Fruit fly (Drosophila melanogaster) whole organism, embryonic: Measurements from ENCODE around the gene Kyat.

Experiments
- Abd-B ChIP-seq: fragments of 200-800 bp; sonication (Bioruptor generic); optimal IDR thresholded peaks from 2 replicates; lab custom pipeline; 2018; ENCODE audit warnings: missing biosample characterization, mild to moderate bottlenecking, missing genetic modification characterization, moderate library complexity
- Antp ChIP-seq: fragments of 200-800 bp; sonication (Bioruptor generic); optimal IDR thresholded peaks from 3 replicates; lab custom pipeline; 2016; ENCODE audit warnings: missing biosample characterization, missing genetic modification characterization
- B-H1 ChIP-seq: fragments of 200-800 bp; sonication (Bioruptor generic); IDR thresholded peaks from 3 replicates; pipeline ENCODE4 v1.3.6; 2022; ENCODE audit warnings: missing biosample characterization, missing genetic modification characterization
- B-H2 ChIP-seq: fragments of 200-800 bp; sonication (Bioruptor generic); optimal IDR thresholded peaks from 2 replicates; lab custom pipeline; 2018; ENCODE audit warnings: missing biosample characterization, mild to moderate bottlenecking, missing genetic modification characterization
- Blimp-1 ChIP-seq: fragments of 200-800 bp; sonication (Bioruptor generic); optimal IDR thresholded peaks from 3 replicates; lab custom pipeline; 2018; ENCODE audit warnings: missing biosample characterization, missing genetic modification characterization, mild to moderate bottlenecking, moderate library complexity, missing genetic modification reagents
- CG1024 ChIP-seq: fragments of 200-800 bp; sonication (Bioruptor generic); IDR thresholded peaks from 2 replicates; pipeline ENCODE4 v1.3.6; 2022; ENCODE audit warnings: missing biosample characterization, missing genetic modification characterization
- CG12071 ChIP-seq: fragments of 200-800 bp; sonication (Bioruptor generic); optimal IDR thresholded peaks from 3 replicates; lab custom pipeline; 2018; ENCODE audit warnings: missing biosample characterization, mild to moderate bottlenecking, missing genetic modification characterization
- CG12744 ChIP-seq: fragments of 200-800 bp; sonication (Bioruptor generic); optimal IDR thresholded peaks from 2 replicates; lab custom pipeline; 2016; ENCODE audit warnings: missing biosample characterization, missing genetic modification characterization
- CG1602 ChIP-seq: fragments of 200-800 bp; sonication (Bioruptor generic); optimal IDR thresholded peaks from 3 replicates; lab custom pipeline; 2016; ENCODE audit warnings: missing biosample characterization, missing genetic modification characterization
- CG16815 ChIP-seq: fragments of 200-800 bp; sonication (Bioruptor generic); optimal IDR thresholded peaks from 3 replicates; lab custom pipeline; 2017; ENCODE audit warnings: missing biosample characterization, mild to moderate bottlenecking, missing genetic modification characterization
- CG17361 ChIP-seq: fragments of 200-800 bp; sonication (Bioruptor generic); IDR thresholded peaks from 3 replicates; pipeline ENCODE4 v1.3.6; 2022; ENCODE audit warnings: missing biosample characterization, missing genetic modification characterization
- CG31224 ChIP-seq: fragments of 200-800 bp; sonication (Bioruptor generic); IDR thresholded peaks from 2 replicates; pipeline ENCODE4 v1.3.6; 2022; ENCODE audit warnings: missing biosample characterization, missing genetic modification characterization
- CG32767 ChIP-seq: fragments of 200-800 bp; sonication (Bioruptor generic); IDR thresholded peaks from 2 replicates; pipeline ENCODE4 v1.3.6; 2022; ENCODE audit warnings: missing biosample characterization, missing genetic modification characterization
- CG3407 ChIP-seq: fragments of 200-800 bp; sonication (Bioruptor generic); optimal IDR thresholded peaks from 2 replicates; lab custom pipeline; 2018; ENCODE audit warnings: missing biosample characterization, mild to moderate bottlenecking, missing genetic modification characterization
- CG3847 ChIP-seq: fragments of 200-800 bp; sonication (Bioruptor generic); IDR thresholded peaks from 2 replicates; pipeline ENCODE4 v1.3.6; 2022; ENCODE audit warnings: missing biosample characterization, missing genetic modification characterization
- CG3995 ChIP-seq: fragments of 200-800 bp; sonication (Bioruptor generic); optimal IDR thresholded peaks from 3 replicates; lab custom pipeline; 2016; ENCODE audit warnings: missing biosample characterization, missing genetic modification characterization
- CG6175 ChIP-seq: fragments of 200-800 bp; sonication (Bioruptor generic); IDR thresholded peaks from 3 replicates; pipeline ENCODE4 v1.3.6; 2022; ENCODE audit warnings: missing biosample characterization, missing genetic modification characterization
- CG7786 ChIP-seq: fragments of 200-800 bp; sonication (Bioruptor generic); optimal IDR thresholded peaks from 2 replicates; lab custom pipeline; 2016; ENCODE audit warnings: missing biosample characterization, missing genetic modification characterization
- CG7963 ChIP-seq: fragments of 200-800 bp; sonication (Bioruptor generic); IDR thresholded peaks from 3 replicates; pipeline ENCODE4 v1.3.6; 2022; ENCODE audit warnings: missing biosample characterization, missing genetic modification characterization; ENCODE audit not compliant: partially characterized antibody
- CG8290 ChIP-seq, 3 experiments: fragments of 200-800 bp; sonication (Bioruptor generic); optimal IDR thresholded peaks; 2 replicates each; lab custom pipeline; 2016 to 2019; ENCODE audit warnings: missing biosample characterization in 3 of 3, missing genetic modification characterization in 3 of 3, mild to moderate bottlenecking in 2 of 3, moderate library complexity in 1 of 3
- CG9215 ChIP-seq: fragments of 200-800 bp; sonication (Bioruptor generic); IDR thresholded peaks from 2 replicates; pipeline ENCODE4 v1.3.6; 2022; ENCODE audit warnings: missing biosample characterization, missing genetic modification characterization
- CG9437 ChIP-seq: fragments of 200-800 bp; sonication (Bioruptor generic); optimal IDR thresholded peaks from 2 replicates; lab custom pipeline; 2018; ENCODE audit warnings: missing biosample characterization, mild to moderate bottlenecking, missing genetic modification characterization
- CG9609 ChIP-seq: fragments of 200-800 bp; sonication (Bioruptor generic); optimal IDR thresholded peaks from 3 replicates; lab custom pipeline; 2016; ENCODE audit warnings: missing biosample characterization, missing genetic modification characterization
- CG9876 ChIP-seq: fragments of 200-800 bp; sonication (Bioruptor generic); optimal IDR thresholded peaks from 2 replicates; lab custom pipeline; 2016; ENCODE audit warnings: missing biosample characterization, missing genetic modification characterization
- CHES-1-like ChIP-seq: fragments of 200-800 bp; sonication (Bioruptor generic); optimal IDR thresholded peaks from 2 replicates; lab custom pipeline; 2016; ENCODE audit warnings: missing biosample characterization, missing genetic modification characterization
- D19A ChIP-seq: fragments of 200-800 bp; optimal IDR thresholded peaks from 3 replicates; lab custom pipeline; 2019; ENCODE audit warnings: missing biosample characterization, mild to moderate bottlenecking, missing genetic modification characterization, moderate library complexity
- D19B ChIP-seq: fragments of 200-800 bp; sonication (Bioruptor generic); optimal IDR thresholded peaks from 2 replicates; lab custom pipeline; 2017; ENCODE audit warnings: missing biosample characterization, mild to moderate bottlenecking, missing genetic modification characterization
- Dll ChIP-seq: fragments of 200-800 bp; sonication (Bioruptor generic); IDR thresholded peaks from 4 replicates; pipeline ENCODE4 v1.3.6; 2022; ENCODE audit warnings: missing biosample characterization, missing genetic modification characterization; ENCODE audit not compliant: partially characterized antibody
- Drgx ChIP-seq: fragments of 200-800 bp; sonication (Bioruptor generic); IDR thresholded peaks from 2 replicates; pipeline ENCODE4 v1.3.6; 2022; ENCODE audit warnings: missing biosample characterization, missing genetic modification characterization
- Gug ChIP-seq: fragments of 200-800 bp; sonication (Bioruptor generic); IDR thresholded peaks from 4 replicates; pipeline ENCODE4 v1.3.6; 2022; ENCODE audit warnings: missing biosample characterization, missing genetic modification characterization
- Nf-YB ChIP-seq: fragments of 200-800 bp; sonication (Bioruptor generic); optimal IDR thresholded peaks from 3 replicates; lab custom pipeline; 2019; ENCODE audit warnings: missing biosample characterization, mild to moderate bottlenecking, missing genetic modification characterization, moderate library complexity
- Xrp1 ChIP-seq: fragments of 200-800 bp; sonication (Bioruptor generic); IDR thresholded peaks from 2 replicates; pipeline ENCODE4 v1.3.6; 2022; ENCODE audit warnings: missing biosample characterization, missing genetic modification characterization
- ash1 ChIP-seq: fragments of 200-800 bp; sonication (Bioruptor generic); optimal IDR thresholded peaks from 2 replicates; lab custom pipeline; 2018; ENCODE audit warnings: missing biosample characterization, mild to moderate bottlenecking, missing genetic modification characterization
- br ChIP-seq: fragments of >200 bp; optimal IDR thresholded peaks from 2 replicates; lab custom pipeline; 2017
- dpn ChIP-seq, 2 experiments: fragments of 200-800 bp; sonication (Bioruptor generic); optimal IDR thresholded peaks; 3 replicates each; lab custom pipeline; 2016; ENCODE audit warnings: missing biosample characterization in 2 of 2, missing genetic modification characterization in 2 of 2
- exex ChIP-seq: fragments of 200-800 bp; sonication (Bioruptor generic); optimal IDR thresholded peaks from 4 replicates; lab custom pipeline; 2018; ENCODE audit warnings: missing biosample characterization, mild to moderate bottlenecking, missing genetic modification characterization, moderate library complexity
- gsb-n ChIP-seq: fragments of 200-800 bp; sonication (Bioruptor generic); optimal IDR thresholded peaks from 3 replicates; lab custom pipeline; 2018; ENCODE audit warnings: missing biosample characterization, mild to moderate bottlenecking, missing genetic modification characterization
- jumu ChIP-seq: fragments of 200-800 bp; sonication (Bioruptor generic); optimal IDR thresholded peaks from 3 replicates; lab custom pipeline; 2016; ENCODE audit warnings: missing biosample characterization, missing genetic modification characterization
- ken ChIP-seq: fragments of 200-800 bp; sonication (Bioruptor generic); IDR thresholded peaks from 3 replicates; pipeline ENCODE4 v1.3.6; 2022; ENCODE audit warnings: missing biosample characterization, missing genetic modification characterization
- lbe ChIP-seq: fragments of 200-800 bp; sonication (Bioruptor generic); optimal IDR thresholded peaks from 2 replicates; lab custom pipeline; 2016; ENCODE audit warnings: missing biosample characterization, mild to moderate bottlenecking, missing genetic modification characterization
- pan ChIP-seq, 4 experiments: fragments of >200 bp in 3 of 4; fragments of 200-800 bp in 1 of 4; sonication (Bioruptor generic) in 1 of 4; optimal IDR thresholded peaks in 3 of 4; IDR thresholded peaks in 1 of 4; 2 replicates each; pipeline versions ENCODE4 v1.3.6 to Lab custom; 2017 to 2022; ENCODE audit warnings: missing biosample characterization in 2 of 4, missing genetic modification characterization in 2 of 4, mixed read lengths in 1 of 4
- repo ChIP-seq: fragments of 200-800 bp; sonication (Bioruptor generic); optimal IDR thresholded peaks from 2 replicates; lab custom pipeline; 2016; ENCODE audit warnings: missing biosample characterization, missing genetic modification characterization
- scrt ChIP-seq: fragments of 200-800 bp; sonication (Bioruptor generic); optimal IDR thresholded peaks from 2 replicates; lab custom pipeline; 2018; ENCODE audit warnings: missing biosample characterization, mild to moderate bottlenecking, missing genetic modification characterization, moderate library complexity
- sens ChIP-seq: fragments of 200-800 bp; sonication (Bioruptor generic); peaks from one replicate; lab custom pipeline; 2016; ENCODE audit warnings: missing biosample characterization, missing genetic modification characterization
- slbo ChIP-seq: fragments of 200-800 bp; sonication (Bioruptor generic); IDR thresholded peaks from 2 replicates; pipeline ENCODE4 v1.3.6; 2022; ENCODE audit warnings: missing biosample characterization, missing genetic modification characterization
- sob ChIP-seq: fragments of 200-800 bp; sonication (Bioruptor generic); IDR thresholded peaks from 2 replicates; pipeline ENCODE4 v1.3.6; 2022; ENCODE audit warnings: missing biosample characterization, missing genetic modification characterization
- vvl ChIP-seq: fragments of 200-800 bp; sonication (Bioruptor generic); IDR thresholded peaks from 2 replicates; pipeline ENCODE4 v1.3.6; 2022; ENCODE audit warnings: missing biosample characterization, missing genetic modification characterization
- zf30C ChIP-seq: fragments of 200-800 bp; sonication (Bioruptor generic); optimal IDR thresholded peaks from 3 replicates; lab custom pipeline; 2018; ENCODE audit warnings: missing biosample characterization, mild to moderate bottlenecking, missing genetic modification characterization

The Kyat gene

DNA sequence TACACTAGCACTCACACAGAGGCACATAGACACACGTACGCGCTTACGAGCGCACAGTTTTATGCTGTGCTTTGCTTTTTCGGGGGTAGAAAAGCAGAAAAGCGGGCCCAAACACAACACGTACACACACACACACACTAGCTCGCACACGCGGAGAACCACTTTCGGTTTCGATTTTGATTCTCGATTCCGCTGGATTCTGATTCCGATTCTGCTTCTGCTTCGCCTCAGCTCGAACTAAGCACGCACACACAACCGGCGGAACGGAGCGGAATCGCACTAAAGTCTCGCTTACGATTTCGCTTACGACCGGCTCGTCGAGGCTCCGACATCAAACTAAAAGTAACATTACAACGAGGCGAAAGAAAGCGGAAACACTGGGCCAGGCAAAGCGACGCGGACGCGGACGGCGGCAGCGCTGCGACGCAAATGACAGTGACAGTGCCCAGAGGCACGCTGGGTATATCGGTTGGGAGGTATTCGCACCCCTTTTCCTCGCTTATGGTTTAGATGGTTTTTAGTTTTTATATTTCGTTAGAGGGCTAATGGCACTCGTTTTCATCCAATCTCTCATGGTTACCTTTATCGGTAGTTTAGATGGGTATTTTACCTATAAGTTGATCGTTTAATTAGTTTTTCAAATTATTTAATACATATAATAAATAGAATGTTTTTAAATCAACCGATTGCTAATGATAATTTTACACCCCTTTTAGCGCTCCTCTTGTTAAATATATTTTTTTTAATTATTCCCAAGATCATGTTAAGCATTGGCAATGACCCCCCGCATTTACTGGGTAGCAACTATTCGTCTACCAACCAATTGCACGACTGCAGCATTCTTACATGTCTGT, 44.1 kb downstream of the Kyat start (continued):
- peak; percentile 7 for TF ChIP-seq exex
- TF ChIP-seq D19B (GFP tag; lab: Kevin White, UChicago) = peak; percentile 99
- peak; percentile 24 for TF ChIP-seq CG9609 (GFP tag; lab: Kevin White, UChicago)
- peak; percentile 85 for TF ChIP-seq CG17361 (GFP tag; lab: Robert Waterston, UW)
- TF ChIP-seq br = no peak
- peak; percentile 53 for TF ChIP-seq scrt (GFP tag; lab: Kevin White, UChicago)
- TF ChIP-seq B-H1 = no peak; the same call in 1 of the 3 replicates
- TF ChIP-seq pan (optimal IDR thresholded peaks at IDR 0.05; lab: Kevin White, UChicago) = peak in 1 of 2 experiments; percentile 86
- TF ChIP-seq pan (GFP tag; optimal IDR thresholded peaks at IDR 0.05 in 1 of 2, IDR thresholded peaks at IDR 0.05 in 1 of 2) = peak in 1 of 2 experiments; percentile 84
- 0 out of 3 replicates have a peak, but pooled peaks have one; percentile 25 for TF ChIP-seq CG6175 (GFP tag; lab: Robert Waterston, UW)
- peak; percentile 13 for TF ChIP-seq repo (GFP tag; lab: Kevin White, UChicago)
- TF ChIP-seq CG7963 (GFP tag; lab: Robert Waterston, UW) = peak; percentile 37; the same call in 1 of the 3 replicates
- TF ChIP-seq CG3407 (GFP tag; lab: Kevin White, UChicago) = peak; percentile 47
- TF ChIP-seq gsb-n = peak; percentile 36
- TF ChIP-seq CG31224 (GFP tag; lab: Robert Waterston, UW) = no peak
- TF ChIP-seq Abd-B (GFP tag; lab: Kevin White, UChicago) = peak; percentile 58
- TF ChIP-seq Antp (GFP tag; lab: Kevin White, UChicago) = peak; percentile 48
- no peak for TF ChIP-seq CG3995 (GFP tag; lab: Kevin White, UChicago)
- TF ChIP-seq CG9876 (GFP tag; lab: Kevin White, UChicago) = no peak
- TF ChIP-seq CG16815 (GFP tag; lab: Kevin White, UChicago) = peak; percentile 82
- TF ChIP-seq, all 482 proteins: peak for 343

DNA sequence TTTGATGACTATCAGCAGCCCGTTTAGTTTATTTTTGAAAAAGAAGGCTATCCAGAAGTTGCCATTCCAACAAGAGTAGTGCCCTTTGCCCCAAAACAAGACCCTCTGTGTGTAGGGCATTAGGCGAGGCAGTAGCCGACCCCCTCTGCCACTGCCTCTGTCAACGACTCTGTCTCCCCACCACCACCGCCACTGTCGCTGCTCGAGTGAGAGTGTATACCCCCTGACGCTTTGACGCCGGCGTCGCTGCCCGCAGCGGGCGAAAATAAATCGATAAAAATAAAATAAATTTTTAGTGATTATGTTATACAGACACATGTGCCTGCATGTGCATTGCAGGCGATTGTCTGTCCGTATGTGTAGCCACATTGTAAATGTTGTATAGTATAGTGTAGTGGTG, 45.2 kb downstream of the Kyat start:
- TF ChIP-seq lbe (peak; percentile 13), CG12744 (GFP tag; lab: Kevin White, UChicago) (peak; percentile 10), Gug (GFP tag; lab: Robert Waterston, UW) (0 out of 4 replicates have a peak, but pooled peaks have one; percentile 31), CG9437 (no peak), sob (GFP tag; lab: Robert Waterston, UW) (peak; percentile 27; the same call in 1 of the 2 replicates), Drgx (GFP tag; lab: Robert Waterston, UW) (peak; percentile 19; the same call in 1 of the 2 replicates), Xrp1 (GFP tag; lab: Robert Waterston, UW) (0 out of 2 replicates have a peak, but pooled peaks have one; percentile 13), jumu (GFP tag; lab: Kevin White, UChicago) (peak; percentile 0), sens (GFP tag; lab: Kevin White, UChicago) (peak; percentile 54), zf30C (peak; percentile 15), CG3847 (no peak), ken (GFP tag; lab: Robert Waterston, UW) (0 out of 3 replicates have a peak, but pooled peaks have one; percentile 41), Blimp-1 (peak; percentile 60), vvl (GFP tag; lab: Robert Waterston, UW) (peak; percentile 15; the same call in 1 of the 2 replicates), CG1024 (no peak), CHES-1-like (GFP tag; lab: Kevin White, UChicago) (no peak), ash1 (GFP tag; lab: Kevin White, UChicago) (peak; percentile 5), slbo (0 out of 2 replicates have a peak, but pooled peaks have one; percentile 19), Dll (GFP tag; lab: Robert Waterston, UW) (0 out of 4 replicates have a peak, but pooled peaks have one; percentile 43), CG1602 (GFP tag; lab: Kevin White, UChicago) (no peak), Nf-YB (GFP tag; lab: Kevin White, UChicago) (no peak), CG12071 (GFP tag; lab: Kevin White, UChicago) (peak; percentile 4), B-H2 (GFP tag; lab: Kevin White, UChicago) (no peak), CG32767 (peak; percentile 68; the same call in 1 of the 2 replicates), dpn (GFP tag; optimal IDR thresholded peaks at IDR 0.05; lab: Kevin White, UChicago) (no peak), CG7786 (GFP tag; lab: Kevin White, UChicago) (no peak), CG8290 (GFP tag; optimal IDR thresholded peaks at IDR 0.05; lab: Kevin White, UChicago) (no peak), CG8290 (tag; optimal IDR thresholded peaks at IDR 0.05; lab: Kevin White, UChicago) (peak in 1 of 2 experiments; percentile 29), D19A (peak; percentile 69), CG9215 (no peak)
